Worm (Caenorhabditis elegans): Measurements from ENCODE around the gene C02F5.13.

Gene C02F5.13

DNA sequence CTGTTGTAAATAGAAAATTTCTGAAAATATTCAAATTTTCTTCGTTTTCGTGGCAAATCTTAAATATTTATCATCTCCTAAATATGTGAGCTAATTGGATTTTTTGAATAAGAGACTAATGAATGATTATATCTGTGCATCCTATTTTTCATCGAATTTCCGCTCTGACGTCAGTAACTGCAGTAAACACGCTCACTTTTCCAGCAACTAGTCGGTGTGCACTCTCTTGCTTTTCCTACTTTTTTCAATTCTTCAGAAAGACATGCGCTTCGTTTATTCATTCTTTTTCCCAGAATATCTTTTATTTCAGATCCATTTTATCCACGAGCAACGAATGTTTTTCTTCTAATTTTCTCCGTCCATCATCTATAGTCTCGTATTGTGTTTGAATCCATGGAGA is 17.7 kb upstream of the C02F5.13 start:
- TF ChIP-seq unc-39 (tag; optimal IDR thresholded peaks at IDR 0.05) (no peak), nfya-1 (tag; optimal IDR thresholded peaks at IDR 0.05; ENCODE audit: insufficient read depth) (peak; percentile 12), fkh-10 (GFP tag; optimal IDR thresholded peaks at IDR 0.05) (no peak), lin-15B (tag; optimal IDR thresholded peaks at IDR 0.05) (no peak), egl-5 (tag; optimal IDR thresholded peaks at IDR 0.05) (no peak), hmg-11 (tag; optimal IDR thresholded peaks at IDR 0.05) (no peak), eor-1 (tag; optimal IDR thresholded peaks at IDR 0.05) (no peak), ceh-9 (tag; optimal IDR thresholded peaks at IDR 0.05) (no peak), pqm-1 (tag; optimal IDR thresholded peaks at IDR 0.05) (no peak), fkh-2 (tag; optimal IDR thresholded peaks at IDR 0.05) (no peak), elt-1 (tag; optimal IDR thresholded peaks at IDR 0.05) (no peak), unc-62 (GFP tag; optimal IDR thresholded peaks at IDR 0.05) (no peak), aly-2 (tag; optimal IDR thresholded peaks at IDR 0.05) (no peak), jun-1 (tag; optimal IDR thresholded peaks at IDR 0.05) (no peak), ZK546.5 (tag; optimal IDR thresholded peaks at IDR 0.05) (no peak), elt-3 (tag; optimal IDR thresholded peaks at IDR 0.05) (no peak), nhr-76 (tag; optimal IDR thresholded peaks at IDR 0.05) (no peak), nhr-11 (tag; optimal IDR thresholded peaks at IDR 0.05) (peak; percentile 32)

DNA sequence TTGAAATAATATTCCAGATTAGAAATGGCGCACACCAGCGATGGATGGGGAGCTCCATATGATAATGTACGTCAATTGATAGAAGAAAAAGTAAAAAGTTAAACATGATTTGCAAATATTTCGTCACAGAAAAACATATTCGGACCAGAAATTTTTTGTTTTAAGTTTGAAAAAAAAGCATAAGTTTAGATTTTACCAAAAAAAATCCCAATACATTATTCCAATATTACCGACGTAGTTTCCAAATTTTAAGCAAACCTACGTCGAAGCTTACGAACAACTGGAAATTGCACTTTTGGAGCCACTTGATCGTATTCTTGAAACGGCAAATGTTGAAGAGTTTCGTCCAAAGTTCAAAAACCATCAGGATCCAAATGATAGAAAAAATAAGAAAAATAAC is 14.5 kb upstream of the C02F5.13 start, which contains the start of gene henn-1:
henn-1 (plus strand) TSS at position 18 of the 400 bp plus-strand sequence.
- TF ChIP-seq aly-2 (tag; optimal IDR thresholded peaks at IDR 0.05) (no peak), unc-62 (GFP tag; optimal IDR thresholded peaks at IDR 0.05) (no peak), nhr-43 (tag; optimal IDR thresholded peaks at IDR 0.05; ENCODE audit: poor library complexity, severe bottlenecking) (no peak), pha-4 (tag; optimal IDR thresholded peaks at IDR 0.05) (peak; percentile 28), ceh-28 (tag; optimal IDR thresholded peaks at IDR 0.05) (no peak), nhr-11 (tag; optimal IDR thresholded peaks at IDR 0.05) (no peak), egl-5 (tag; optimal IDR thresholded peaks at IDR 0.05) (no peak), lsy-12 (tag; optimal IDR thresholded peaks at IDR 0.05) (no peak), hmg-11 (tag; optimal IDR thresholded peaks at IDR 0.05) (no peak), ama-1 (optimal IDR thresholded peaks at IDR 0.05) (no peak), nhr-77 (tag; optimal IDR thresholded peaks at IDR 0.05) (no peak), fkh-10 (GFP tag; optimal IDR thresholded peaks at IDR 0.05) (no peak), nhr-23 (tag; optimal IDR thresholded peaks at IDR 0.05) (peak; percentile 29)

DNA sequence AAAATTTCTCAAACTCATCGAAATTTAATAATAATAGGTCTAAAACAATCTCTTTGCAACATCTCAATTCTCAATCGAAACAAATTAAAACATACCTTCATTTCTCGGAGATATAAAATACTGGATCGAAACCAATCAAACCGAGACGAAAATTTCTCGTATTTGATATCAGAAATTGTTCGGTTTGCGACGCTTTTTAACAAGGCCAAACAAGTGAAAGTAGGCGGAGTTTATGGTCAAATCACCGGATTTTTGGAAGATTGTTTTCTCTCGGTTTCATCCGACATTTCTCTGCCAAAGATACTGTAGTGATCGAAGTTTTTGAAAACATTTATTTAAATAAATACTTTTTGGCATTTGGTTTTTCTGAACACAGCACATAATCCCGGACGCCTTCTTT is 11.8 kb upstream of the C02F5.13 start, which contains the start of gene C02F5.14:
C02F5.14 (minus strand) TSS at position 157 of the 400 bp plus-strand sequence.
- TF ChIP-seq nhr-28 (tag; optimal IDR thresholded peaks at IDR 0.05) (no peak), nhr-23 (tag; optimal IDR thresholded peaks at IDR 0.05) (peak; percentile 4), ceh-28 (tag; optimal IDR thresholded peaks at IDR 0.05) (no peak)

DNA sequence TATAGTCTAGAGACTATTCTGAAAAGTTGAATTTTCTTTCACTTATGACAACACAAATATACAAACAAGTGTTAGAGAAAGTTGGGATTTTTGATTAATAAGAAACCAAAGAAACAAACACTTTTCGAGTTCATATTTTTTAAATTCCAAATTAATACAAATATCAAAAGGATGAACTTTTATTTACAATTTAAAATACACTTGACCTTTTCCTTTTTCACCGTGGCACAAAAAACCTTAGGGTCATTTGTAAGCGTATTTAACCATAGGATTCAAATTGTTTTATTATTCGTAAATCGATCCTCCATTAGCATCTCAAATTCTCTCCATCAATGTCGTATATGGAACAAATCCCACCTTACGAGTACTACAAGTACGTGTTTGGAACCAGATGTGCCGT is 11.3 kb upstream of the C02F5.13 start, which contains the start of gene C02F5.5:
C02F5.5 (plus strand) TSS at position 301 of the 400 bp plus-strand sequence.
- TF ChIP-seq skn-1 (tag; optimal IDR thresholded peaks at IDR 0.05) (no peak), lsy-12 (tag; optimal IDR thresholded peaks at IDR 0.05) (no peak), pqm-1 (tag; optimal IDR thresholded peaks at IDR 0.05) (no peak), R02D3.7 (tag; optimal IDR thresholded peaks at IDR 0.05) (no peak), ceh-82 (tag; optimal IDR thresholded peaks at IDR 0.05) (no peak), unc-62 (GFP tag; optimal IDR thresholded peaks at IDR 0.05) (no peak), elt-3 (tag; optimal IDR thresholded peaks at IDR 0.05) (no peak), ceh-9 (tag; optimal IDR thresholded peaks at IDR 0.05) (no peak), snpc-4 (tag; optimal IDR thresholded peaks at IDR 0.05) (no peak), fkh-10 (GFP tag; optimal IDR thresholded peaks at IDR 0.05) (no peak), ztf-4 (tag; optimal IDR thresholded peaks at IDR 0.05) (no peak), ama-1 (optimal IDR thresholded peaks at IDR 0.05) (no peak), pha-4 (tag; optimal IDR thresholded peaks at IDR 0.05) (no peak)

DNA sequence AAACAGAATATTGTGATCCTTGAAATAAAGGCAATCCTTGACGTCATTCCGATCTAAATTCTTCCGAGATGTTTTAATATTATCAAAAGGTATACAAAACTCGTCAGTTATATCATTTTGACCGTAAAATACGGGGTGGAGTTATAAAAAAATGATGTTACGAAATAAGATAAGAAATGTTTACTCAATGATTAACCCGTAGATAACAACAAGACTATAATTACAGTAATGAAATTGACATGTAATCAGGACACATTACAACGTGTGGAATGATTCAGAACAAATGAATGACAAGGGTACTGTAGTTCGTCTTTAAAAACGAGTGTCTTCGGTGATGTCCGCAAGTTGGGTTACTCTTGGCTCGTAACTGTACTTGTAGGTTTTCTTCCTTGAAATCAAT is 9.3 kb upstream of the C02F5.13 start, which contains the start of gene tsp-2:
tsp-2 (minus strand) TSS at position 109 of the 400 bp plus-strand sequence.
- TF ChIP-seq elt-2 (tag; optimal IDR thresholded peaks at IDR 0.05) (peak; percentile 86), lin-15B (tag; optimal IDR thresholded peaks at IDR 0.05) (no peak), pha-4 (tag; optimal IDR thresholded peaks at IDR 0.05) (peak; percentile 69), pqm-1 (tag; optimal IDR thresholded peaks at IDR 0.05) (peak; percentile 86), unc-39 (tag; optimal IDR thresholded peaks at IDR 0.05) (no peak), jun-1 (tag; optimal IDR thresholded peaks at IDR 0.05) (peak; percentile 49), nhr-25 (tag; optimal IDR thresholded peaks at IDR 0.05) (no peak), R02D3.7 (tag; optimal IDR thresholded peaks at IDR 0.05) (no peak), ama-1 (optimal IDR thresholded peaks at IDR 0.05) (no peak), unc-62 (GFP tag; optimal IDR thresholded peaks at IDR 0.05) (no peak), daf-12 (tag; optimal IDR thresholded peaks at IDR 0.05) (no peak)
